Fruit fly (Drosophila melanogaster) whole organism, embryonic: ENCODE measurements around the gene tws.

Source experiments
- ATbp ChIP-seq: fragments of 200-800 bp; sonication (Bioruptor generic); optimal IDR thresholded peaks from 2 replicates; lab custom pipeline; 2017; ENCODE audit warnings: missing biosample characterization, mild to moderate bottlenecking, missing genetic modification characterization, missing genetic modification reagents
- CG1024 ChIP-seq: fragments of 200-800 bp; sonication (Bioruptor generic); IDR thresholded peaks from 2 replicates; pipeline ENCODE4 v1.3.6; 2022; ENCODE audit warnings: missing biosample characterization, missing genetic modification characterization
- CG11247 ChIP-seq: fragments of 200-800 bp; sonication (Bioruptor generic); IDR thresholded peaks from 2 replicates; pipeline ENCODE4 v1.3.6; 2022; ENCODE audit warnings: missing biosample characterization, missing genetic modification characterization
- CG11504 ChIP-seq: fragments of 200-800 bp; sonication (Bioruptor generic); optimal IDR thresholded peaks from 3 replicates; lab custom pipeline; 2019; ENCODE audit warnings: missing biosample characterization, mild to moderate bottlenecking, missing genetic modification characterization, moderate library complexity
- CG12391 ChIP-seq: fragments of 200-800 bp; sonication (Bioruptor generic); optimal IDR thresholded peaks from 3 replicates; lab custom pipeline; 2018; ENCODE audit warnings: missing biosample characterization, mild to moderate bottlenecking, missing genetic modification characterization, moderate library complexity
- CG18764 ChIP-seq: fragments of 200-800 bp; sonication (Bioruptor generic); optimal IDR thresholded peaks from 3 replicates; lab custom pipeline; 2016; ENCODE audit warnings: missing biosample characterization, missing genetic modification characterization
- CG3065 ChIP-seq: fragments of 200-800 bp; sonication (Bioruptor generic); optimal IDR thresholded peaks from 2 replicates; lab custom pipeline; 2016; ENCODE audit warnings: missing biosample characterization, missing genetic modification characterization
- CG6689 ChIP-seq: fragments of 200-800 bp; sonication (Bioruptor generic); IDR thresholded peaks from 2 replicates; pipeline ENCODE4 v1.3.6; 2022; ENCODE audit warnings: missing biosample characterization, missing genetic modification characterization
- CG7786 ChIP-seq: fragments of 200-800 bp; sonication (Bioruptor generic); optimal IDR thresholded peaks from 2 replicates; lab custom pipeline; 2016; ENCODE audit warnings: missing biosample characterization, missing genetic modification characterization
- CHES-1-like ChIP-seq: fragments of 200-800 bp; sonication (Bioruptor generic); optimal IDR thresholded peaks from 2 replicates; lab custom pipeline; 2016; ENCODE audit warnings: missing biosample characterization, missing genetic modification characterization
- Camta ChIP-seq: fragments of 200-800 bp; sonication (Bioruptor generic); optimal IDR thresholded peaks from 2 replicates; lab custom pipeline; 2016; ENCODE audit warnings: missing biosample characterization, missing genetic modification characterization
- CrebB ChIP-seq: fragments of 200-800 bp; sonication (Bioruptor generic); optimal IDR thresholded peaks from 3 replicates; lab custom pipeline; 2018; ENCODE audit warnings: missing biosample characterization, mild to moderate bottlenecking, missing genetic modification characterization
- D19A ChIP-seq: fragments of 200-800 bp; optimal IDR thresholded peaks from 3 replicates; lab custom pipeline; 2019; ENCODE audit warnings: missing biosample characterization, mild to moderate bottlenecking, missing genetic modification characterization, moderate library complexity
- D19B ChIP-seq: fragments of 200-800 bp; sonication (Bioruptor generic); optimal IDR thresholded peaks from 2 replicates; lab custom pipeline; 2017; ENCODE audit warnings: missing biosample characterization, mild to moderate bottlenecking, missing genetic modification characterization
- Dll ChIP-seq: fragments of 200-800 bp; sonication (Bioruptor generic); IDR thresholded peaks from 4 replicates; pipeline ENCODE4 v1.3.6; 2022; ENCODE audit warnings: missing biosample characterization, missing genetic modification characterization; ENCODE audit not compliant: partially characterized antibody
- Elba2 ChIP-seq: fragments of 200-800 bp; sonication (Bioruptor generic); optimal IDR thresholded peaks from 3 replicates; lab custom pipeline; 2016; ENCODE audit warnings: missing biosample characterization, missing genetic modification characterization
- Ets65A ChIP-seq: fragments of 200-800 bp; sonication (Bioruptor generic); peaks from one replicate; lab custom pipeline; 2016; ENCODE audit warnings: missing biosample characterization, missing genetic modification characterization
- Fer3 ChIP-seq: fragments of 200-800 bp; sonication (Bioruptor generic); optimal IDR thresholded peaks from 2 replicates; lab custom pipeline; 2018; ENCODE audit warnings: missing biosample characterization, mild to moderate bottlenecking, missing genetic modification characterization, moderate library complexity
- HLHmδ ChIP-seq: fragments of 200-800 bp; sonication (Bioruptor generic); optimal IDR thresholded peaks from 2 replicates; lab custom pipeline; 2018; ENCODE audit warnings: missing biosample characterization, mild to moderate bottlenecking, missing genetic modification characterization, moderate library complexity
- HmgD ChIP-seq: fragments of 200-800 bp; sonication (Bioruptor generic); optimal IDR thresholded peaks from 3 replicates; lab custom pipeline; 2016; ENCODE audit warnings: missing biosample characterization, missing genetic modification characterization
- MESR4 ChIP-seq: fragments of 200-800 bp; sonication (Bioruptor generic); optimal IDR thresholded peaks from 2 replicates; lab custom pipeline; 2018; ENCODE audit warnings: missing biosample characterization, mild to moderate bottlenecking, missing genetic modification characterization, moderate library complexity
- Mad ChIP-seq: fragments of 200-800 bp; sonication (Bioruptor generic); optimal IDR thresholded peaks from 2 replicates; lab custom pipeline; 2016; ENCODE audit warnings: missing biosample characterization, missing genetic modification characterization
- Optix ChIP-seq: fragments of 200-800 bp; sonication (Bioruptor generic); IDR thresholded peaks from 3 replicates; pipeline ENCODE4 v1.3.6; 2022; ENCODE audit warnings: missing biosample characterization, missing genetic modification characterization
- Poxn ChIP-seq: fragments of 200-800 bp; sonication (Bioruptor generic); IDR thresholded peaks from 2 replicates; pipeline ENCODE4 v1.3.6; 2022; ENCODE audit warnings: missing biosample characterization, missing genetic modification characterization
- Spps ChIP-seq: fragments of 200-800 bp; sonication (Bioruptor generic); optimal IDR thresholded peaks from 2 replicates; lab custom pipeline; 2018; ENCODE audit warnings: missing biosample characterization, mild to moderate bottlenecking, missing genetic modification characterization
- Taf1 ChIP-seq: fragments of 200-800 bp; sonication (Bioruptor generic); IDR thresholded peaks from 2 replicates; pipeline ENCODE4 v1.3.6; 2022; ENCODE audit warnings: missing biosample characterization, missing genetic modification characterization
- Usf ChIP-seq: fragments of 200-800 bp; sonication (Bioruptor generic); optimal IDR thresholded peaks from 2 replicates; lab custom pipeline; 2017; ENCODE audit warnings: missing genotype, missing biosample characterization, missing genetic modification characterization
- bbx ChIP-seq: fragments of 200-800 bp; sonication (Bioruptor generic); IDR thresholded peaks from 2 replicates; pipeline ENCODE4 v1.3.6; 2022; ENCODE audit warnings: missing biosample characterization, missing genetic modification characterization; ENCODE audit not compliant: partially characterized antibody
- caup ChIP-seq: fragments of 200-800 bp; sonication (Bioruptor generic); optimal IDR thresholded peaks from 3 replicates; lab custom pipeline; 2017; ENCODE audit warnings: missing biosample characterization, mild to moderate bottlenecking, missing genetic modification characterization, moderate library complexity; ENCODE audit not compliant: severe bottlenecking
- croc ChIP-seq: fragments of 200-800 bp; sonication (Bioruptor generic); conservative IDR thresholded peaks from 3 replicates; pipeline ENCODE4 v1.3.6; 2022; ENCODE audit warnings: missing biosample characterization, missing genetic modification characterization
- dm ChIP-seq: fragments of 200-800 bp; sonication (Bioruptor generic); optimal IDR thresholded peaks from 3 replicates; lab custom pipeline; 2016; ENCODE audit warnings: missing biosample characterization, missing genetic modification characterization
- dpn ChIP-seq, 2 experiments: fragments of 200-800 bp; sonication (Bioruptor generic); optimal IDR thresholded peaks; 3 replicates each; lab custom pipeline; 2016; ENCODE audit warnings: missing biosample characterization in 2 of 2, missing genetic modification characterization in 2 of 2
- emc ChIP-seq: fragments of 200-800 bp; sonication (Bioruptor generic); optimal IDR thresholded peaks from 2 replicates; lab custom pipeline; 2016; ENCODE audit warnings: missing biosample characterization, missing genetic modification characterization
- exex ChIP-seq: fragments of 200-800 bp; sonication (Bioruptor generic); optimal IDR thresholded peaks from 4 replicates; lab custom pipeline; 2018; ENCODE audit warnings: missing biosample characterization, mild to moderate bottlenecking, missing genetic modification characterization, moderate library complexity
- eyg ChIP-seq: fragments of 200-800 bp; sonication (Bioruptor generic); optimal IDR thresholded peaks from 3 replicates; lab custom pipeline; 2016; ENCODE audit warnings: missing biosample characterization, missing genetic modification characterization
- fd3F ChIP-seq: fragments of 200-800 bp; sonication (Bioruptor generic); optimal IDR thresholded peaks from 2 replicates; lab custom pipeline; 2018; ENCODE audit warnings: missing biosample characterization, mild to moderate bottlenecking, missing genetic modification characterization, moderate library complexity
- fu2 ChIP-seq: fragments of 200-800 bp; sonication (Bioruptor generic); optimal IDR thresholded peaks from 2 replicates; lab custom pipeline; 2016; ENCODE audit warnings: missing biosample characterization, missing genetic modification characterization
- grau ChIP-seq: fragments of 200-800 bp; optimal IDR thresholded peaks from 3 replicates; lab custom pipeline; 2019; ENCODE audit warnings: missing biosample characterization, mild to moderate bottlenecking, missing genetic modification characterization, moderate library complexity
- gsb ChIP-seq: fragments of 200-800 bp; sonication (Bioruptor generic); IDR thresholded peaks from 2 replicates; pipeline ENCODE4 v1.3.6; 2022; ENCODE audit warnings: missing biosample characterization, missing genetic modification characterization
- hkb ChIP-seq, 2 experiments: fragments of 200-800 bp in 1 of 2; fragments of >200 bp in 1 of 2; sonication (Bioruptor generic) in 1 of 2; IDR thresholded peaks in 1 of 2; optimal IDR thresholded peaks in 1 of 2; 2 replicates each; pipeline versions ENCODE4 v1.3.6 to Lab custom; 2017 to 2022; ENCODE audit warnings: missing biosample characterization in 1 of 2, missing genetic modification characterization in 1 of 2
- insv ChIP-seq, 2 experiments: fragments of 200-800 bp; sonication (Bioruptor generic); optimal IDR thresholded peaks; 3 replicates each; lab custom pipeline; 2016 to 2018; ENCODE audit warnings: missing biosample characterization in 2 of 2, missing genetic modification characterization in 2 of 2
- mam ChIP-seq: fragments of 200-800 bp; sonication (Bioruptor generic); optimal IDR thresholded peaks from 3 replicates; lab custom pipeline; 2016; ENCODE audit warnings: missing biosample characterization, missing genetic modification characterization
- onecut ChIP-seq: fragments of 200-800 bp; sonication (Bioruptor generic); IDR thresholded peaks from 2 replicates; pipeline ENCODE4 v1.3.6; 2022; ENCODE audit warnings: missing biosample characterization, missing genetic modification characterization
- schlank ChIP-seq: fragments of 200-800 bp; sonication (Bioruptor generic); optimal IDR thresholded peaks from 2 replicates; lab custom pipeline; 2018; ENCODE audit warnings: missing biosample characterization, mild to moderate bottlenecking, missing genetic modification characterization
- shn ChIP-seq: fragments of 200-800 bp; sonication (Bioruptor generic); optimal IDR thresholded peaks from 3 replicates; lab custom pipeline; 2016; ENCODE audit warnings: missing biosample characterization, missing genetic modification characterization
- sim ChIP-seq: fragments of 200-800 bp; sonication (Bioruptor generic); IDR thresholded peaks from 2 replicates; pipeline ENCODE4 v1.3.6; 2022; ENCODE audit warnings: missing biosample characterization, missing genetic modification characterization
- twi ChIP-seq: fragments of 200-800 bp; optimal IDR thresholded peaks from 2 replicates; lab custom pipeline; 2019; ENCODE audit warnings: missing biosample characterization, mild to moderate bottlenecking, missing genetic modification characterization, moderate library complexity
- vfl ChIP-seq: fragments of 200-800 bp; sonication (Bioruptor generic); optimal IDR thresholded peaks from 2 replicates; lab custom pipeline; 2016; ENCODE audit warnings: missing biosample characterization, missing genetic modification characterization
- wdn ChIP-seq: fragments of 200-800 bp; sonication (Bioruptor generic); IDR thresholded peaks from 2 replicates; pipeline ENCODE4 v1.3.6; 2022; ENCODE audit warnings: missing biosample characterization, missing genetic modification characterization
- zen ChIP-seq: fragments of 200-800 bp; sonication (Bioruptor generic); optimal IDR thresholded peaks from 3 replicates; lab custom pipeline; 2018; ENCODE audit warnings: missing biosample characterization, mild to moderate bottlenecking, missing genetic modification characterization, moderate library complexity

The tws gene

DNA sequence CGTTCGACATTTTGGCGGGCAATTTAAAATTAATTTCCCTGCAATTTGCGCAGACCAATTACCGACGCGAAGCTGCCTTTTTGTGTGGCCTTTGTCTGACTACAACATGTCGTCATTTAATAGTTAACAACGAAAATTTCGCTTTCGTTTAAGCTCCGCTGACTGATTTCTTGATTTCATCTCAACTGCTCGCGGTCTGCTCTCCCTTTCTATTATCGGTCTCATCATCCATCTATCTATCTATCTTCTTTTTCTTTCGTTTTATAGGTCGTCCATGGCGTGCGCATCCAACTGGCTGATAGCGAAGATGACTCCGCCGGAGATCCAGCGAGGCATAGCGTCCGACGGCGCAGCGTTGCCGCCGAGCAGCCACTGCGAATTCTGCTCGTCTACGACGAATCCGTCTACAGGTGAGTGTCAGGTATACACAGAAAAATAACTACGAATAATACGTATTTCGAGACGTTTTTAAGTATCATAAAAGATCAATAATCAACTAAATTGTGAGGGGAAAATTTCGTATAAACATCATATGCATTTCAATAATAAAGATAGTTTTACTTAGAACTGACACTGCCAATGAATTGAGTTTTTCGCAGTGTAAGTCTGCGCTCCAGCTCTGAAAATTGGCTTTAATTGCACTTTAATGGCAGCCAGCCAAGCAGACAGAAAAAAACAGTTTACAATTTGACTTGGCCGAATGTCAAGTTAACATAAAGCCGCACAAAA, 14.5 kb upstream of the tws start (continued):
- no peak for TF ChIP-seq D19A (tag; lab: Kevin White, UChicago)
- no peak for TF ChIP-seq bbx (GFP tag; lab: Robert Waterston, UW)
- no peak for TF ChIP-seq CHES-1-like (GFP tag; lab: Kevin White, UChicago)
- TF ChIP-seq HLHmδ (GFP tag; lab: Kevin White, UChicago): no peak
- TF ChIP-seq shn (GFP tag; lab: Kevin White, UChicago): no peak
- TF ChIP-seq insv (GFP tag; optimal IDR thresholded peaks at IDR 0.05; lab: Kevin White, UChicago): no peak
- no peak for TF ChIP-seq CG1024
- no peak for TF ChIP-seq HmgD
- TF ChIP-seq CG12391 (tag; lab: Kevin White, UChicago): peak; percentile 41
- TF ChIP-seq CrebB (tag; lab: Kevin White, UChicago): no peak
- TF ChIP-seq Poxn (GFP tag; lab: Robert Waterston, UW): no peak
- TF ChIP-seq dm (GFP tag; lab: Kevin White, UChicago): no peak
- TF ChIP-seq CG6689 (GFP tag; lab: Robert Waterston, UW): peak; percentile 48
- TF ChIP-seq Camta: peak; percentile 5
- no peak for TF ChIP-seq CG18764 (GFP tag; lab: Kevin White, UChicago)
- TF ChIP-seq onecut: no peak
- no peak for TF ChIP-seq CG3065
- no peak for TF ChIP-seq MESR4 (GFP tag; lab: Kevin White, UChicago)
- TF ChIP-seq Fer3 (tag; lab: Kevin White, UChicago): no peak
- TF ChIP-seq ATbp (GFP tag; lab: Kevin White, UChicago): no peak
- TF ChIP-seq caup: no peak
- TF ChIP-seq Ets65A (GFP tag; lab: Kevin White, UChicago): peak; percentile 88
- TF ChIP-seq Taf1 (GFP tag; lab: Robert Waterston, UW): no peak
- TF ChIP-seq mam (GFP tag; lab: Kevin White, UChicago): no peak
- no peak for TF ChIP-seq Dll (GFP tag; lab: Robert Waterston, UW)
- no peak for TF ChIP-seq D19B (GFP tag; lab: Kevin White, UChicago)
- no peak for TF ChIP-seq wdn
- TF ChIP-seq Optix (GFP tag; lab: Robert Waterston, UW): no peak
- no peak for TF ChIP-seq Elba2 (GFP tag; lab: Kevin White, UChicago)
- TF ChIP-seq fd3F: no peak
- TF ChIP-seq Usf: no peak
- no peak for TF ChIP-seq sim (GFP tag; lab: Robert Waterston, UW)
- no peak for TF ChIP-seq fu2 (GFP tag; lab: Kevin White, UChicago)
- TF ChIP-seq hkb (optimal IDR thresholded peaks at IDR 0.05; lab: Kevin White, UChicago): no peak
- TF ChIP-seq hkb (GFP tag; IDR thresholded peaks at IDR 0.05; lab: Robert Waterston, UW): peak; percentile 63
- no peak for TF ChIP-seq schlank (tag; lab: Kevin White, UChicago)
- TF ChIP-seq dpn (GFP tag; optimal IDR thresholded peaks at IDR 0.05; lab: Kevin White, UChicago): peak; percentile 10 to 27
- no peak for TF ChIP-seq croc (GFP tag; lab: Robert Waterston, UW)
- TF ChIP-seq CG11247 (GFP tag; lab: Robert Waterston, UW): no peak
- no peak for TF ChIP-seq Spps
- TF ChIP-seq zen: no peak
- no peak for TF ChIP-seq twi
- no peak for TF ChIP-seq vfl (GFP tag; lab: Kevin White, UChicago)
- peak; percentile 36 for TF ChIP-seq grau
- TF ChIP-seq emc (GFP tag; lab: Kevin White, UChicago): no peak
- peak; percentile 0 for TF ChIP-seq CG7786 (GFP tag; lab: Kevin White, UChicago)
- no peak for TF ChIP-seq exex (tag; lab: Kevin White, UChicago)
- no peak for TF ChIP-seq gsb (GFP tag; lab: Robert Waterston, UW)
- no peak for TF ChIP-seq CG11504 (tag; lab: Kevin White, UChicago)
- no peak for TF ChIP-seq Mad (GFP tag; lab: Kevin White, UChicago)
- TF ChIP-seq eyg (GFP tag; lab: Kevin White, UChicago): no peak
